Worm (Caenorhabditis elegans) whole organism, midembryonic: ENCODE data around the gene bub-3.
A peak's percentile ranks its signal among the peaks of the same experiment; 100 is the strongest.

Source experiments
- T22C8.4 ChIP-seq: fragments of 200-800 bp; sonication (Bioruptor generic); IDR thresholded peaks from 2 replicates; pipeline ENCODE4 v1.3.6; 2022; ENCODE audit warnings: missing genetic modification characterization, missing compliant biosample characterization
- cog-1 ChIP-seq: sonication (generic microtip); optimal IDR thresholded peaks from 2 replicates; lab custom pipeline; 2016; ENCODE audit warnings: missing genetic modification characterization, missing compliant biosample characterization
- flt-1 ChIP-seq: fragments of 200-800 bp; sonication (Bioruptor generic); IDR thresholded peaks from 2 replicates; pipeline ENCODE4 v1.3.6; 2022; ENCODE audit warnings: missing genetic modification characterization, missing compliant biosample characterization
- klf-2 ChIP-seq: fragments of 200-800 bp; sonication (Bioruptor generic); conservative IDR thresholded peaks from 2 replicates; pipeline ENCODE4 v1.3.6; 2022; ENCODE audit warnings: missing genetic modification reagents, missing genetic modification characterization, missing compliant biosample characterization
- med-1 ChIP-seq: sonication (generic microtip); optimal IDR thresholded peaks from 2 replicates; lab custom pipeline; 2017; ENCODE audit warnings: missing genetic modification characterization, mild to moderate bottlenecking, missing compliant biosample characterization, antibody characterized with exemption, missing genetic modification reagents; ENCODE audit not compliant: insufficient read depth
- ref-1 ChIP-seq: fragments of 200-800 bp; sonication (Bioruptor generic); conservative IDR thresholded peaks from 2 replicates; pipeline ENCODE4 v1.3.6; 2022; ENCODE audit warnings: missing genetic modification reagents, missing genetic modification characterization, missing compliant biosample characterization
- tab-1 ChIP-seq: fragments of 200-800 bp; sonication (Bioruptor generic); IDR thresholded peaks from 2 replicates; pipeline ENCODE4 v1.3.6; 2022; ENCODE audit warnings: missing genetic modification characterization, missing compliant biosample characterization
- ztf-23 ChIP-seq: fragments of 200-800 bp; sonication (Bioruptor generic); IDR thresholded peaks from 2 replicates; pipeline ENCODE4 v1.3.6; 2022; ENCODE audit warnings: missing genetic modification reagents, missing genetic modification characterization, missing compliant biosample characterization
- ztf-29 ChIP-seq: fragments of 200-800 bp; sonication (Bioruptor generic); IDR thresholded peaks from 2 replicates; pipeline ENCODE4 v1.3.6; 2022; ENCODE audit warnings: missing genetic modification reagents, missing genetic modification characterization, missing compliant biosample characterization

Gene bub-3

DNA sequence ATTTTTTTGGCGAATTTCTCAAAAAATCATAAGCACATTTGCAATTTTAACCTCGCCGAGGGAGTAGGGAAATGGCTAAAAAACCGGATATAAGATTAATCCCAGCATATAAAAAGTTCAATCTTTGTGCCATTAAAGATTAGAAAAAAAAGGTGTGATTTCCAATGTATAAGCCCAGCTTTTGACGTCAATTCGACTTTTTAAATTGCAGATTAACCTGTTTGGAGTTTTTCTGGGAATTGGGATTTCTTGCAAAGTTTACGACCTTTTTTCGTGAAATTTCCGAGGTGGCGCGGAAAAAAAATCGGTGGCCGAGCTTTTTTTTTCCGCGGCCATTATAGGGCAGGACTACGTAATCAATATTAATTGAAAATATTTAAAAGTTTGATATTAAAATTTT is 28.2 kb upstream of the bub-3 start:
- TF ChIP-seq T22C8.4 (GFP tag; lab: Robert Waterston, UW): no peak

DNA sequence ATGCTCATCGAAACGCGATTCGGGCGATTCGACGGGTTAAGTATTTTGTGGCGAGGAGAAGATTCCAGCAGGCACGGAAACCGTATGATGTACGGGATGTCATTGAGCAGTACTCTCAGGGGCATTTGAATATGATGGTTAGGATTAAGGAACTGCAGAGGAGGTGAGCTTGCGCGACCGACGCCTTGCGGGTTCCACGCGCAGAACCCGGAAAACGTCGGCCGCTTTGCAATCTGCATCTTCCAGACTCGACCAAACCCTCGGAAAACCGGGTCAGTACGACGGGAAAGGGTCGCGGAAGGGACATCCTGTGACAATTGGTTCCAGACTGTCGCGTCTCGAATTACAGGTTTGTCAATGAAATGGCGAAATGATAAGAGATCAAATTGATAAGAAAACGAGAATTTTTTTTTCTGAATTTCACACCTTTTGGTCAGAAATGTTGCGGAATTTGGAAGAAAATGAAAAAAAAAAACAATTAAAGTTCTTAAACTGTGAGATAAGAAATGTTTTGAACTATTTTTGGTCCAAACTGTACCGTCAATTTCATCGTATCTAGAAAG is 14.3 kb upstream of the bub-3 start:
- TF ChIP-seq flt-1 (no peak), T22C8.4 (GFP tag; lab: Robert Waterston, UW) (no peak), klf-2 (no peak), ztf-29 (GFP tag; lab: Robert Waterston, UW) (no peak), ref-1 (GFP tag; lab: Robert Waterston, UW) (no peak), ztf-23 (GFP tag; lab: Robert Waterston, UW) (no peak), tab-1 (no peak), cog-1 (tag; lab: Kevin White, UChicago) (no peak), med-1 (no peak)

DNA sequence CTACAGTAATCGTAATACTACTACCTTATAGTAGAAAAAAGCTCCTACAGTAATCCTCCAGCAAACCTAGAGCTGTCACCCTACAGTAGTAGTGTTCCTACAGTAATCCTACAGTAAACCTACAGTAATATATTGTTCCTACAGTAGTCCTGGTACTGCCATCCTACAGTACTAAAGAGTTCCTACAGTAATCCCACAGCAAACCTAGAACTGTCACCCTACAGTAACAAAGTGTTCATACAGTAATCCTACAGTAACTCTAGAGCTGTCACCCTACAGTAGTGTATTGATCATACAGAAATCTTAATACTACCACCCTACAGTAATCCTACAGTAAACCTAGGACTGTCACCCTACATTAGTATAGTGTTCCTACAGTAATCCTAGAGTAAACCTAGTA is 12.6 kb upstream of the bub-3 start:
- no peak for TF ChIP-seq cog-1 (tag; lab: Kevin White, UChicago)
- no peak for TF ChIP-seq tab-1
- TF ChIP-seq flt-1: no peak
- TF ChIP-seq ztf-29 (GFP tag; lab: Robert Waterston, UW): no peak
- no peak for TF ChIP-seq ref-1 (GFP tag; lab: Robert Waterston, UW)
- no peak for TF ChIP-seq klf-2
- TF ChIP-seq T22C8.4 (GFP tag; lab: Robert Waterston, UW): no peak
- no peak for TF ChIP-seq ztf-23 (GFP tag; lab: Robert Waterston, UW)
- TF ChIP-seq med-1: no peak

DNA sequence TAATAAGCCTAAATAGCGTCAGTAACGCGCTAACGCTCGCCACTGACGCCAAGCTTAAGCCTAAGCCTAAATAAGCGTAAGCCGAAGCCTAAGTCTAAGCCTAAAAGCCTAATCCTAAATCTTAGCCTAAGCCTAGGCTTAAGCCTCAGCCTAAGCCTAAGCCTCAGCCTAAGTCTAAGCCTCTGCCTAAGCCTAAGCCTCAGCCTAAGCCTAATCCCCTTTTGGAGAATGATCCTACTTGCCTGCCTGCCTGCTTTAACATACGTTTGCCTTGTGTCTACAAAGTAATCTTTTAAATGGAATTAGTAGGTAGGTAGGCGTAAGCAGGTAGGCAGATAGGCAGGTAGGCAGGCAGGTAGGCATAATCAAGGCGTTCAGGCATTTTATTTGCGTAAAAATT is 10.5 kb upstream of the bub-3 start:
- TF ChIP-seq tab-1: no peak
- no peak for TF ChIP-seq cog-1 (tag; lab: Kevin White, UChicago)
- no peak for TF ChIP-seq med-1
- TF ChIP-seq ztf-29 (GFP tag; lab: Robert Waterston, UW): no peak; the same call in 1 of the 2 replicates
- no peak for TF ChIP-seq ref-1 (GFP tag; lab: Robert Waterston, UW)
- TF ChIP-seq klf-2: no peak
- TF ChIP-seq T22C8.4 (GFP tag; lab: Robert Waterston, UW): no peak
- TF ChIP-seq ztf-23 (GFP tag; lab: Robert Waterston, UW): no peak
- TF ChIP-seq flt-1: no peak

DNA sequence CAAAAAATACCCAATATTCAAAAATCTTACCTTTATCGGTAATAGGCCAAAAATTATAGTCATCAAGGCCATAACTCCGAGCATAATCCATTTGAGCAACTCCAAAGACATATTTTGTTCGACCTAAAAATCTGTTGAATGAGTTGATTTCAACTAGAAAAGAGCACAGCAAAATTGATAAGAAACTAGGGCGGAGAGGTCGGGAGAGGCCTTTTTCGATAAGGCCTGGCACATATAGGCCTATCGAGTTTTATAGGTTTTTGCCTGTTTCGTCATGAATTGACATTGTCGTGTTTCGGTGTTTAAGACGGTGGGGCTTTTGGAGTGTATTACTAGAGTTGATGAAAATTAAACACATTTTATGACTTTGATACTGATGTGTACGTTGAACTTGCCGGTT is 10.1 kb upstream of the bub-3 start, which contains the start of gene zipt-2.3:
TSS of gene zipt-2.3 (minus strand) at position 147 of the 400 bp plus-strand sequence.
- no peak for TF ChIP-seq ztf-29 (GFP tag; lab: Robert Waterston, UW)
- no peak for TF ChIP-seq ztf-23 (GFP tag; lab: Robert Waterston, UW)
- TF ChIP-seq ref-1 (GFP tag; lab: Robert Waterston, UW): no peak
- TF ChIP-seq flt-1: no peak
- no peak for TF ChIP-seq T22C8.4 (GFP tag; lab: Robert Waterston, UW)
- no peak for TF ChIP-seq med-1
- TF ChIP-seq cog-1 (tag; lab: Kevin White, UChicago): no peak
- no peak for TF ChIP-seq klf-2
- no peak for TF ChIP-seq tab-1

DNA sequence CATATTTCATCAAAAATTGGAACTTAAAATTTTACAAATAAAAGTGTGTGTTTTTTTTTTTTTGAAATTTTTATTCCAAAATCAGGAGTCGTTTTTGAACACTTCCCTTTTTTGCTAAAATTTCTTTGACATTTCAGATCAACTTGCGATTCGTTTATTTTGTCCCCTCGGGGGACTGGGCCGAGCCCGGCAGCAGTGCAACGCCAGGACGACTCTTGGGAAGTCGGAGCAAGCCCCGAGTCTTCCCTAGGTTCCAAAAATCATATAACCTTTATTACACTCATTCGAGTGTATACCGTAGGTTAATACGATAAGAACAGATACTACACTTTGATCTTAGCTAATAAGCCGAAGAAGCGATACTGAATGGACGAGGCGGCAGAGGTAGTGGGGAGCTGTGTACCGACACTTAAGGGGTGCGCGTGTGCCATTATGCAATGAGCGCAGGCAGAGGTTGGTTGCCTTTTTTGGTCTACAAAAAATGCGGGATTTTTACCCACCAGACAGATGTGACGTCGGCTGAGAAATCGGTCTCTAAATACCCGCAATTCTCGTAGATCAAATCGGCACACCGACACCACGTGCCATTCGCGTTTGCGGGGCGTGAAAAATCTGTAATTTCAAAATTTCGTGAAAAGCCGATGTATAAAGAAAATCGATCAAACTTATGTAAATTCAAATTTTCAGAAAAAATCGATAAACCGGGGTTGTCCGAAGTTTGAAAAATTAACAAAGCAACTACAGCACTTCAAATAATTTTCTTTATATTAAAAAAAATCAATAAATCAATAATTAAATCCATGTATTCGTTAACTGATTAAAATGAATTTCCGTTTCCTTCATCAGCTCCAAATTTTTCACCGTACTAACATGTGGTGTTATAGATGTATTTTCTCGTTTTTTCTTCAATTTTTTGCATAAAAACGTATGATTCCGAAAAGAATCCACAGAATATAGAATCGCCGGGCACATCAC is 8.2 kb upstream of the bub-3 start:
- TF ChIP-seq T22C8.4 (GFP tag; lab: Robert Waterston, UW) (peak; percentile 29; the same call in 1 of the 2 replicates), ref-1 (GFP tag; lab: Robert Waterston, UW) (no peak), klf-2 (no peak), ztf-23 (GFP tag; lab: Robert Waterston, UW) (no peak), cog-1 (tag; lab: Kevin White, UChicago) (no peak), tab-1 (no peak), ztf-29 (GFP tag; lab: Robert Waterston, UW) (no peak), flt-1 (no peak)

DNA sequence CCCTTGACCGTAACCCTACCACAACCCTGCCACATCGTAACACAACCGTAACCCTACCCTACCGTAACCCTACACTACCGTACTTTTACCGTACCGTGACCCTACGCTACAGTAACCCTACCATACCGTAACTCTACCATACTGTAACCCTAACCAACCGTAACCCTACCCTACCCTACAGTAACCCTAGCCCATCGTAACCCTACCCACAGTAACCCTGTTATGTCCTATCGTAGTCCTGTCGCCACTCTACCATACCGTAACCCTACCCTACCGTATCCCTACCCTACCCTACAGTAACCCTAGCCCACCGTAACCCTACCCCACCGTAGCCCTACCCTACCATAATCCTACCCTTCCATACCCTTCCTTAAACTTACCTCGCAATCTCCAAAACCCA is 5.2 kb upstream of the bub-3 start:
- TF ChIP-seq cog-1 (tag; lab: Kevin White, UChicago) (no peak), tab-1 (no peak), ztf-23 (GFP tag; lab: Robert Waterston, UW) (no peak)

- TF ChIP-seq flt-1: no peak
- TF ChIP-seq ztf-23 (GFP tag; lab: Robert Waterston, UW): no peak
Observed at ce11 chrII:13721218-13721617, 4.6 kb upstream of the bub-3 start, which contains the start of gene sre-46. Gene sre-46, minus strand, starts transcription at chrII:13721318.

- TF ChIP-seq cog-1 (tag; lab: Kevin White, UChicago): no peak
- no peak for TF ChIP-seq med-1
- TF ChIP-seq ztf-29 (GFP tag; lab: Robert Waterston, UW): no peak
- no peak for TF ChIP-seq ztf-23 (GFP tag; lab: Robert Waterston, UW)
- no peak for TF ChIP-seq T22C8.4 (GFP tag; lab: Robert Waterston, UW)
- TF ChIP-seq flt-1: no peak
- no peak for TF ChIP-seq ref-1 (GFP tag; lab: Robert Waterston, UW)
- TF ChIP-seq tab-1: no peak
- no peak for TF ChIP-seq klf-2
Observed at ce11 chrII:13722763-13723162, 3.1 kb upstream of the bub-3 start, which contains the start of gene Y54G9A.5. Gene Y54G9A.5, plus strand, starts transcription at chrII:13723007.

DNA sequence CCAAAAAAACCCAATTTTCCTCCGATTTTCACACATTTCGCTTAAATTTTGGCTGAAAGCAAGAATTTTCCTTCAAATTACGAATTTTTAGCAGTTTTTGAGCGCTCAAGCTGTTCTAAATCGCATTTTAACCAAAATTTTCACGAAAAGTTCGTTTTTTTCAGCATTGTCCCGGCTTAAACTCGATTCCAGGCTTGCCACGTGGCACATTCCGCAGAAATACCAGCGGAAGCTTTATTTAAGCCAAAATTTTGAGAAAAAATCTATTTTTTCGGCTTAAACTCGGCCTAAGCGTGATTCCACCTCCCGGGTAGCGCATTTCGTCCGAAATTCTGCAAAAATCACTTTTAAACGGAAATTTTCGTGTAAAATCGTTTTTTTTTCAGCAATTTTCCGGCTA is 2.1 kb upstream of the bub-3 start:
- TF ChIP-seq cog-1 (tag; lab: Kevin White, UChicago): no peak
- TF ChIP-seq T22C8.4 (GFP tag; lab: Robert Waterston, UW): no peak
- no peak for TF ChIP-seq tab-1
- TF ChIP-seq klf-2: no peak
- no peak for TF ChIP-seq med-1
- TF ChIP-seq flt-1: no peak
- no peak for TF ChIP-seq ztf-23 (GFP tag; lab: Robert Waterston, UW)
- TF ChIP-seq ztf-29 (GFP tag; lab: Robert Waterston, UW): no peak
- TF ChIP-seq ref-1 (GFP tag; lab: Robert Waterston, UW): no peak
